Worm (Caenorhabditis elegans) whole organism, L2 larva: Measurements from ENCODE around the gene col-155.

Experiments
- ama-1 ChIP-seq: fragments of 150-350 bp; optimal IDR thresholded peaks from 2 replicates; lab custom pipeline; 2018; ENCODE audit warnings: inconsistent platforms
- blmp-1 ChIP-seq: sonication (generic microtip); optimal IDR thresholded peaks from 2 replicates; lab custom pipeline; 2017; ENCODE audit warnings: missing genetic modification characterization, mild to moderate bottlenecking, missing compliant biosample characterization, antibody characterized with exemption, moderate library complexity; ENCODE audit not compliant: insufficient read depth
- elt-1 ChIP-seq: fragments of 150-350 bp; optimal IDR thresholded peaks from 2 replicates; lab custom pipeline; 2014; ENCODE audit warnings: missing biosample characterization, missing genetic modification characterization
- elt-3 ChIP-seq: sonication (generic microtip); optimal IDR thresholded peaks from 2 replicates; lab custom pipeline; 2017; ENCODE audit warnings: missing biosample characterization, missing genetic modification characterization
- lin-11 ChIP-seq: fragments of 150-350 bp; sonication (generic microtip); optimal IDR thresholded peaks from 2 replicates; lab custom pipeline; 2014; ENCODE audit warnings: missing biosample characterization, missing genetic modification characterization, inconsistent platforms, mixed read lengths
- lin-39 ChIP-seq: fragments of 150-350 bp; optimal IDR thresholded peaks from 2 replicates; lab custom pipeline; 2014; ENCODE audit warnings: missing biosample characterization, missing genetic modification reagents, missing genetic modification characterization
- nhr-11 ChIP-seq: fragments of 150-350 bp; optimal IDR thresholded peaks from 2 replicates; lab custom pipeline; 2014; ENCODE audit warnings: missing biosample characterization, missing genetic modification characterization
- nhr-129 ChIP-seq: fragments of 150-350 bp; optimal IDR thresholded peaks from 2 replicates; lab custom pipeline; 2014; ENCODE audit warnings: missing biosample characterization, missing genetic modification characterization
- nhr-77 ChIP-seq: fragments of 150-350 bp; optimal IDR thresholded peaks from 2 replicates; lab custom pipeline; 2014; ENCODE audit warnings: missing biosample characterization, missing genetic modification characterization
- sem-4 ChIP-seq: fragments of 150-350 bp; optimal IDR thresholded peaks from 2 replicates; lab custom pipeline; 2014; ENCODE audit warnings: missing biosample characterization, missing genetic modification reagents, missing genetic modification characterization
- unc-39 ChIP-seq: fragments of 150-350 bp; optimal IDR thresholded peaks from 2 replicates; lab custom pipeline; 2014; ENCODE audit warnings: missing biosample characterization, missing genetic modification characterization
- unc-55 ChIP-seq: fragments of 150-350 bp; sonication (generic microtip); optimal IDR thresholded peaks from 3 replicates; lab custom pipeline; 2014; ENCODE audit warnings: missing biosample characterization, missing genetic modification reagents, missing genetic modification characterization
- unc-62 ChIP-seq: fragments of 150-350 bp; optimal IDR thresholded peaks from 2 replicates; lab custom pipeline; 2014; ENCODE audit warnings: missing biosample characterization, missing genetic modification reagents, missing genetic modification characterization

DNA sequence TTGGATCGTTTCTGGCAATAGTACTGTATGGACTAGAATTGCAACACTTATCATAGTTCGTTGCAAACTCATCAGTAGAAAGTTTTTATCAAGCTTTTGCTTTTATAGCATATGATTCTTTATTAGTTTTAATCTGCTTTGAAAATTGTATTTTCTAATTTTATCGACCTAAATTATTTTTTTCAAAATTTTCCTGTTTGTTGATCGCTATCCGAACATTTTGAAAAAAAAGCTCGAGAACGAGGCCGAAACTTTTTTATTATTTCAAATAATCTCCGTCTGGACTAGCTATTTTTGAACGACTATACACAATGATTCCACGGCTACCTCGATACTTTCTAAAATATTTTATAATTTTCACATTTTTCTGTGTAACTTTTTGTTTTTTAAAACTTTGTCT lies 3.2 kb downstream of the col-155 start, which contains the start of gene F55C10.4:
- TF ChIP-seq unc-62 (GFP tag; lab: Kevin White, UChicago) (no peak), blmp-1 (no peak), elt-1 (tag; lab: Kevin White, UChicago) (no peak), unc-39 (tag; lab: Kevin White, UChicago) (no peak), ama-1 (lab: Kevin White, UChicago) (no peak), nhr-77 (tag; lab: Kevin White, UChicago) (no peak), unc-55 (no peak), nhr-11 (tag; lab: Kevin White, UChicago) (no peak), nhr-129 (no peak), sem-4 (tag; lab: Kevin White, UChicago) (no peak), lin-11 (no peak), lin-39 (tag; lab: Kevin White, UChicago) (no peak), elt-3 (tag; lab: Kevin White, UChicago) (no peak)
